Worm (Caenorhabditis elegans) whole organism, L2 larva: ENCODE measurements around the gene rei-1.

Experiments
- aly-2 ChIP-seq: fragments of 150-350 bp; optimal IDR thresholded peaks from 2 replicates; lab custom pipeline; 2014; ENCODE audit warnings: missing biosample characterization, missing genetic modification characterization
- ceh-82 ChIP-seq: fragments of 150-350 bp; optimal IDR thresholded peaks from 2 replicates; lab custom pipeline; 2014; ENCODE audit warnings: missing biosample characterization, missing genetic modification characterization
- elt-3 ChIP-seq: sonication (generic microtip); optimal IDR thresholded peaks from 2 replicates; lab custom pipeline; 2017; ENCODE audit warnings: missing biosample characterization, missing genetic modification characterization
- fos-1 ChIP-seq: fragments of 150-350 bp; optimal IDR thresholded peaks from 2 replicates; lab custom pipeline; 2014; ENCODE audit warnings: missing biosample characterization, missing genetic modification characterization
- nhr-12 ChIP-seq: fragments of 150-350 bp; optimal IDR thresholded peaks from 2 replicates; lab custom pipeline; 2014; ENCODE audit warnings: missing biosample characterization, missing genetic modification characterization
- zag-1 ChIP-seq: fragments of 150-350 bp; optimal IDR thresholded peaks from 2 replicates; lab custom pipeline; 2014; ENCODE audit warnings: missing biosample characterization, missing genetic modification characterization

- TF ChIP-seq fos-1 (tag; lab: Kevin White, UChicago) (no peak), ceh-82 (tag; lab: Kevin White, UChicago) (no peak), nhr-12 (tag; lab: Kevin White, UChicago) (no peak), aly-2 (no peak), elt-3 (tag; lab: Kevin White, UChicago) (no peak), zag-1 (tag; lab: Kevin White, UChicago) (no peak)
Observed at ce11 chrIII:4096370-4096842, 1.6 kb downstream of the rei-1 start.
